Worm (Caenorhabditis elegans): ENCODE data around the gene srbc-82.

The srbc-82 gene

ce11 chrV:16302439-16302838 lies 2.1 kb downstream of the srbc-82 start, which contains the start of the genes C31A11.13 and oac-6:
Gene C31A11.13, minus strand, starts transcription at chrV:16302551.
Gene oac-6, plus strand, starts transcription at chrV:16302717.
- TF ChIP-seq ceh-28 (tag; optimal IDR thresholded peaks at IDR 0.05) = no peak
- peak; percentile 58 for TF ChIP-seq elt-2 (tag; optimal IDR thresholded peaks at IDR 0.05)
- TF ChIP-seq pqm-1 (tag; optimal IDR thresholded peaks at IDR 0.05) = peak; percentile 60

ce11 chrV:16307253-16307652 lies 6.9 kb downstream of the srbc-82 start, which contains the start of gene srxa-7:
Gene srxa-7, plus strand, starts transcription at chrV:16307553.
- no peak for TF ChIP-seq nhr-25 (tag; optimal IDR thresholded peaks at IDR 0.05)
- TF ChIP-seq R02D3.7 (tag; optimal IDR thresholded peaks at IDR 0.05) = no peak
- TF ChIP-seq nhr-43 (tag; optimal IDR thresholded peaks at IDR 0.05; ENCODE audit: poor library complexity, severe bottlenecking) = no peak
- no peak for TF ChIP-seq skn-1 (tag; optimal IDR thresholded peaks at IDR 0.05)
- TF ChIP-seq aly-2 (tag; optimal IDR thresholded peaks at IDR 0.05) = no peak
- no peak for TF ChIP-seq nhr-67 (tag; optimal IDR thresholded peaks at IDR 0.05)
- TF ChIP-seq ama-1 (optimal IDR thresholded peaks at IDR 0.05) = no peak
- no peak for TF ChIP-seq ceh-82 (tag; optimal IDR thresholded peaks at IDR 0.05)
- no peak for TF ChIP-seq ceh-28 (tag; optimal IDR thresholded peaks at IDR 0.05)
- TF ChIP-seq egl-27 (tag; optimal IDR thresholded peaks at IDR 0.05) = no peak
- no peak for TF ChIP-seq egl-5 (tag; optimal IDR thresholded peaks at IDR 0.05)

ce11 chrV:16308343-16308742 lies 8.0 kb downstream of the srbc-82 start:
- TF ChIP-seq mml-1 (tag; optimal IDR thresholded peaks at IDR 0.05) (no peak), ceh-9 (tag; optimal IDR thresholded peaks at IDR 0.05) (no peak), aly-2 (tag; optimal IDR thresholded peaks at IDR 0.05) (no peak)

ce11 chrV:16309523-16309922 lies 9.1 kb downstream of the srbc-82 start, which contains the start of gene oac-7:
Gene oac-7, plus strand, starts transcription at chrV:16309805.
- TF ChIP-seq elt-2 (tag; optimal IDR thresholded peaks at IDR 0.05) (peak; percentile 15), ceh-28 (tag; optimal IDR thresholded peaks at IDR 0.05) (no peak)

ce11 chrV:16315004-16315403 lies 14.6 kb downstream of the srbc-82 start, which contains the start of gene str-214:
Gene str-214, plus strand, starts transcription at chrV:16315304.
- no peak for TF ChIP-seq nhr-77 (tag; optimal IDR thresholded peaks at IDR 0.05)
- TF ChIP-seq ama-1 (optimal IDR thresholded peaks at IDR 0.05) = no peak
- TF ChIP-seq mdl-1 (tag; optimal IDR thresholded peaks at IDR 0.05) = no peak
- TF ChIP-seq nhr-12 (tag; optimal IDR thresholded peaks at IDR 0.05) = no peak
- TF ChIP-seq egl-27 (tag; optimal IDR thresholded peaks at IDR 0.05) = no peak
- TF ChIP-seq nfya-1 (tag; optimal IDR thresholded peaks at IDR 0.05; ENCODE audit: insufficient read depth) = no peak
- TF ChIP-seq unc-39 (tag; optimal IDR thresholded peaks at IDR 0.05) = no peak
- TF ChIP-seq nhr-11 (tag; optimal IDR thresholded peaks at IDR 0.05) = no peak
- TF ChIP-seq lin-15B (tag; optimal IDR thresholded peaks at IDR 0.05) = no peak
- TF ChIP-seq nhr-237 (tag; optimal IDR thresholded peaks at IDR 0.05) = no peak
- TF ChIP-seq elt-2 (tag; optimal IDR thresholded peaks at IDR 0.05) = no peak
- TF ChIP-seq egl-5 (tag; optimal IDR thresholded peaks at IDR 0.05) = no peak
- TF ChIP-seq nhr-23 (tag; optimal IDR thresholded peaks at IDR 0.05) = no peak
- TF ChIP-seq lsy-12 (tag; optimal IDR thresholded peaks at IDR 0.05) = no peak
- no peak for TF ChIP-seq snpc-4 (tag; optimal IDR thresholded peaks at IDR 0.05)
- TF ChIP-seq elt-1 (tag; optimal IDR thresholded peaks at IDR 0.05) = no peak
- TF ChIP-seq sea-2 (GFP tag; optimal IDR thresholded peaks at IDR 0.05) = no peak
- no peak for TF ChIP-seq fkh-10 (GFP tag; optimal IDR thresholded peaks at IDR 0.05)
- TF ChIP-seq ceh-82 (tag; optimal IDR thresholded peaks at IDR 0.05) = no peak

- TF ChIP-seq sea-2 (GFP tag; optimal IDR thresholded peaks at IDR 0.05) (no peak), nhr-67 (tag; optimal IDR thresholded peaks at IDR 0.05) (no peak), elt-2 (tag; optimal IDR thresholded peaks at IDR 0.05) (no peak), R02D3.7 (tag; optimal IDR thresholded peaks at IDR 0.05) (no peak), lin-15B (tag; optimal IDR thresholded peaks at IDR 0.05) (no peak), ceh-9 (tag; optimal IDR thresholded peaks at IDR 0.05) (no peak), lin-39 (tag; optimal IDR thresholded peaks at IDR 0.05) (no peak), ceh-28 (tag; optimal IDR thresholded peaks at IDR 0.05) (no peak), nhr-76 (tag; optimal IDR thresholded peaks at IDR 0.05) (no peak), elt-1 (tag; optimal IDR thresholded peaks at IDR 0.05) (no peak), nhr-11 (tag; optimal IDR thresholded peaks at IDR 0.05) (no peak), ceh-82 (tag; optimal IDR thresholded peaks at IDR 0.05) (no peak), nhr-43 (tag; optimal IDR thresholded peaks at IDR 0.05; ENCODE audit: poor library complexity, severe bottlenecking) (no peak), nhr-25 (tag; optimal IDR thresholded peaks at IDR 0.05) (no peak)
These were observed 16.9 kb downstream of the srbc-82 start, which contains the start of gene srh-180 for ce11 chrV:16317244-16317643. Gene srh-180, plus strand, starts transcription at chrV:16317544.

Measured in whole organism, L3 larva.